Worm (Caenorhabditis elegans) whole organism, early embryonic: ENCODE results near the gene ifb-2.
A peak's percentile ranks its signal among the peaks of the same experiment; 100 is the strongest.

Source experiments
- B0310.2 ChIP-seq: sonication (generic microtip); optimal IDR thresholded peaks from 2 replicates; lab custom pipeline; 2016; ENCODE audit warnings: mild to moderate bottlenecking, missing genetic modification characterization, missing compliant biosample characterization
- F13C5.2 ChIP-seq: sonication (generic microtip); optimal IDR thresholded peaks from 2 replicates; lab custom pipeline; 2017; ENCODE audit warnings: mild to moderate bottlenecking, missing genetic modification characterization, inconsistent platforms, missing compliant biosample characterization
- ama-1 ChIP-seq: fragments of 150-350 bp; optimal IDR thresholded peaks from 2 replicates; lab custom pipeline; 2014
- ceh-13 ChIP-seq: fragments of 200-800 bp; sonication (Bioruptor generic); optimal IDR thresholded peaks from 2 replicates; lab custom pipeline; 2018; ENCODE audit warnings: mild to moderate bottlenecking, missing genetic modification characterization, missing compliant biosample characterization
- ceh-36 ChIP-seq: sonication (generic microtip); optimal IDR thresholded peaks from 2 replicates; lab custom pipeline; 2016; ENCODE audit warnings: missing genetic modification characterization, inconsistent platforms, missing compliant biosample characterization
- ets-7 ChIP-seq: sonication (generic microtip); optimal IDR thresholded peaks from 2 replicates; lab custom pipeline; 2016; ENCODE audit warnings: missing genotype, missing genetic modification characterization, missing compliant biosample characterization
- flt-1 ChIP-seq: fragments of 200-800 bp; sonication (Bioruptor generic); IDR thresholded peaks from 2 replicates; pipeline ENCODE4 v1.3.6; 2022; ENCODE audit warnings: missing genetic modification characterization, missing compliant biosample characterization
- hmg-4 ChIP-seq: fragments of 200-800 bp; sonication (Bioruptor generic); optimal IDR thresholded peaks from 2 replicates; lab custom pipeline; 2018; ENCODE audit warnings: mild to moderate bottlenecking, missing genetic modification characterization, missing compliant biosample characterization
- pes-1 ChIP-seq: fragments of 200-800 bp; sonication (Bioruptor generic); IDR thresholded peaks from 2 replicates; pipeline ENCODE4 v1.3.6; 2022; ENCODE audit warnings: missing genetic modification reagents, missing genetic modification characterization, missing compliant biosample characterization
- tbx-11 ChIP-seq: fragments of 200-800 bp; sonication (Bioruptor generic); IDR thresholded peaks from 2 replicates; pipeline ENCODE4 v1.3.6; 2022; ENCODE audit warnings: missing genetic modification characterization, missing compliant biosample characterization
- tra-4 ChIP-seq: sonication (generic microtip); optimal IDR thresholded peaks from 2 replicates; lab custom pipeline; 2017; ENCODE audit warnings: missing genetic modification characterization, missing compliant biosample characterization

DNA sequence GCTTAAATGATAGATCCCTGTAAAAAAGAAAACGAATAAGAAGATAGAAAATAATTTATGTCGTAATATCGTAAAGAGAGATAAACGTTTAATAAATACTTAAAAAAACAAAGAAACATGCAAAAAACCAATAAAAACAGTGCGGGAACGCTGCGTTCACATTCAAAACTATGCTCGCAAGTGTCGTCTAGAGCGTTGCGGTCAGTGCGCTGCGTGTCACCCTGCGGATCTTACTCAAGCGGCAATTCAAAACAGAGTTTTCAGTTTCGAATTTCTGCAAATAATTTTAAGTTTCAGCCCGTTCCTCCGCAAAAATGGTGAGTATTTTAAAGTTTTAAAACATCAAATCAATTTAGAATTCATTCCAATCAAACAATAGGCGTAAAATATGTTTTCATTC is 35.2 kb upstream of the ifb-2 start, which contains the start of the genes tiar-1 and lelo-4:
- TF ChIP-seq ama-1 (lab: Kevin White, UChicago) (no peak), B0310.2 (tag; lab: Kevin White, UChicago) (no peak), flt-1 (GFP tag; lab: Robert Waterston, UW) (no peak), pes-1 (GFP tag; lab: Robert Waterston, UW) (no peak), hmg-4 (GFP tag; lab: Kevin White, UChicago) (peak; percentile 7), ceh-13 (GFP tag; lab: Kevin White, UChicago) (no peak), tra-4 (tag; lab: Kevin White, UChicago) (no peak), ceh-36 (no peak), tbx-11 (GFP tag; lab: Robert Waterston, UW) (no peak), ets-7 (tag; lab: Kevin White, UChicago) (no peak), F13C5.2 (tag; lab: Kevin White, UChicago) (peak; percentile 29)
